Worm (Caenorhabditis elegans): ENCODE results near the gene F36D3.4.

- no peak for TF ChIP-seq nhr-76 (tag; optimal IDR thresholded peaks at IDR 0.05)
- no peak for TF ChIP-seq pha-4 (tag; optimal IDR thresholded peaks at IDR 0.05)
- no peak for TF ChIP-seq nfya-1 (tag; optimal IDR thresholded peaks at IDR 0.05; ENCODE audit: insufficient read depth)
- TF ChIP-seq unc-62 (GFP tag; optimal IDR thresholded peaks at IDR 0.05) = no peak
- no peak for TF ChIP-seq ZK546.5 (tag; optimal IDR thresholded peaks at IDR 0.05)
- no peak for TF ChIP-seq zag-1 (tag; optimal IDR thresholded peaks at IDR 0.05)
- TF ChIP-seq jun-1 (tag; optimal IDR thresholded peaks at IDR 0.05) = no peak
- no peak for TF ChIP-seq nhr-11 (tag; optimal IDR thresholded peaks at IDR 0.05)
- no peak for TF ChIP-seq ceh-82 (tag; optimal IDR thresholded peaks at IDR 0.05)
- no peak for TF ChIP-seq fos-1 (tag; optimal IDR thresholded peaks at IDR 0.05)
- TF ChIP-seq ceh-9 (tag; optimal IDR thresholded peaks at IDR 0.05) = no peak
- no peak for TF ChIP-seq nhr-12 (tag; optimal IDR thresholded peaks at IDR 0.05)
- no peak for TF ChIP-seq fkh-10 (GFP tag; optimal IDR thresholded peaks at IDR 0.05)
Measured at ce11 chrV:16522242-16522641, 4.7 kb upstream of the F36D3.4 start, which contains the start of gene srw-34.
